Fruit fly (Drosophila melanogaster) whole organism, adult: Measurements from ENCODE around the gene Actn.
A peak's percentile ranks its signal among the peaks of the same experiment; 100 is the strongest.

Source experiments
- CG11617 ChIP-seq: fragments of 200-800 bp; sonication (Bioruptor generic); optimal IDR thresholded peaks from 2 replicates; lab custom pipeline; 2017; ENCODE audit warnings: mild to moderate bottlenecking, missing biosample characterization, missing genetic modification reagents, missing genetic modification characterization
- CG12768 ChIP-seq: fragments of 200-800 bp; sonication (Bioruptor generic); optimal IDR thresholded peaks from 2 replicates; lab custom pipeline; 2017; ENCODE audit warnings: missing biosample characterization, missing genetic modification characterization, mild to moderate bottlenecking, moderate library complexity, missing genetic modification reagents
- CG14711 ChIP-seq: fragments of 200-800 bp; sonication (Bioruptor generic); optimal IDR thresholded peaks from 2 replicates; lab custom pipeline; 2018; ENCODE audit warnings: missing biosample characterization, mild to moderate bottlenecking, missing genetic modification characterization, moderate library complexity
- CG1620 ChIP-seq: fragments of 200-800 bp; sonication (Bioruptor generic); optimal IDR thresholded peaks from 2 replicates; lab custom pipeline; 2016; ENCODE audit warnings: missing biosample characterization, missing genetic modification characterization
- CG33017 ChIP-seq: fragments of 200-800 bp; sonication (Bioruptor generic); optimal IDR thresholded peaks from 2 replicates; lab custom pipeline; 2018; ENCODE audit warnings: missing biosample characterization, mild to moderate bottlenecking, missing genetic modification characterization, moderate library complexity
- CG5204 ChIP-seq: fragments of 200-800 bp; sonication (Bioruptor generic); optimal IDR thresholded peaks from 2 replicates; lab custom pipeline; 2016; ENCODE audit warnings: missing biosample characterization, missing genetic modification characterization
- CG7045 ChIP-seq: fragments of 200-800 bp; sonication (Bioruptor generic); optimal IDR thresholded peaks from 2 replicates; lab custom pipeline; 2017; ENCODE audit warnings: missing biosample characterization, mild to moderate bottlenecking, missing genetic modification characterization
- CG7101 ChIP-seq: fragments of 200-800 bp; sonication (Bioruptor generic); optimal IDR thresholded peaks from 2 replicates; lab custom pipeline; 2018; ENCODE audit warnings: missing biosample characterization, mild to moderate bottlenecking, missing genetic modification characterization, moderate library complexity
- Clk ChIP-seq: fragments of 200-800 bp; sonication (Bioruptor generic); optimal IDR thresholded peaks from 2 replicates; lab custom pipeline; 2017; ENCODE audit warnings: missing biosample characterization, missing genetic modification characterization
- Crg-1 ChIP-seq: fragments of 200-800 bp; sonication (Bioruptor generic); optimal IDR thresholded peaks from 2 replicates; lab custom pipeline; 2016; ENCODE audit warnings: missing biosample characterization, missing genetic modification characterization
- Hr96 ChIP-seq: fragments of 200-800 bp; sonication (Bioruptor generic); optimal IDR thresholded peaks from 2 replicates; lab custom pipeline; 2016; ENCODE audit warnings: missing biosample characterization, missing genetic modification characterization
- Mnt ChIP-seq: fragments of 200-800 bp; sonication (Bioruptor generic); optimal IDR thresholded peaks from 2 replicates; lab custom pipeline; 2016; ENCODE audit warnings: missing biosample characterization, mild to moderate bottlenecking, missing genetic modification characterization
- bab1 ChIP-seq: fragments of 200-800 bp; sonication (Bioruptor generic); optimal IDR thresholded peaks from 3 replicates; lab custom pipeline; 2019; ENCODE audit warnings: missing biosample characterization, mild to moderate bottlenecking, missing genetic modification characterization, moderate library complexity
- cic ChIP-seq: fragments of 200-800 bp; sonication (Bioruptor generic); optimal IDR thresholded peaks from 2 replicates; lab custom pipeline; 2017; ENCODE audit warnings: missing biosample characterization, mild to moderate bottlenecking, missing genetic modification characterization, moderate library complexity
- cnc ChIP-seq, 2 experiments: fragments of >200 bp; optimal IDR thresholded peaks; 2 replicates each; lab custom pipeline; 2017
- kay ChIP-seq: fragments of 200-800 bp; sonication (Bioruptor generic); peaks from one replicate; lab custom pipeline; 2016; ENCODE audit warnings: missing biosample characterization, missing genetic modification characterization, borderline replicate concordance
- ovo ChIP-seq: fragments of 200-800 bp; sonication (Bioruptor generic); optimal IDR thresholded peaks from 2 replicates; lab custom pipeline; 2016; ENCODE audit warnings: missing biosample characterization, missing genetic modification characterization
- pad ChIP-seq: fragments of 200-800 bp; sonication (Bioruptor generic); optimal IDR thresholded peaks from 3 replicates; lab custom pipeline; 2017; ENCODE audit warnings: missing biosample characterization, missing genetic modification characterization, mild to moderate bottlenecking, moderate library complexity, missing genetic modification reagents
- tj ChIP-seq: fragments of 200-800 bp; sonication (Bioruptor generic); optimal IDR thresholded peaks from 3 replicates; lab custom pipeline; 2017; ENCODE audit warnings: missing biosample characterization, mild to moderate bottlenecking, missing genetic modification characterization, moderate library complexity
- toe ChIP-seq: fragments of 200-800 bp; sonication (Bioruptor generic); optimal IDR thresholded peaks from 2 replicates; lab custom pipeline; 2016; ENCODE audit warnings: missing biosample characterization, missing genetic modification characterization

Gene Actn

dm6 chrX:2008953-2009452 is 33.1 kb downstream of the Actn start, which contains the start of gene PIG-K:
TSS of gene PIG-K (minus strand) at chrX:2009364.
- TF ChIP-seq ovo = no peak
- TF ChIP-seq CG7101 (tag; lab: Kevin White, UChicago) = no peak
- TF ChIP-seq toe (GFP tag; lab: Kevin White, UChicago) = no peak
- no peak for TF ChIP-seq CG11617 (GFP tag; lab: Kevin White, UChicago)
- TF ChIP-seq cnc (optimal IDR thresholded peaks at IDR 0.05; lab: Kevin White, UChicago) = no peak

dm6 chrX:2005840-2006239 is 36.3 kb downstream of the Actn start:
- TF ChIP-seq Hr96 (GFP tag; lab: Kevin White, UChicago) (peak; percentile 76), toe (GFP tag; lab: Kevin White, UChicago) (no peak), CG14711 (no peak), CG1620 (GFP tag; lab: Kevin White, UChicago) (peak; percentile 36), pad (peak; percentile 15), Clk (GFP tag; lab: Kevin White, UChicago) (no peak), Mnt (GFP tag; lab: Kevin White, UChicago) (peak; percentile 34), ovo (no peak), CG7045 (no peak), CG33017 (no peak), Crg-1 (no peak), bab1 (GFP tag; lab: Kevin White, UChicago) (peak; percentile 70), kay (GFP tag; lab: Kevin White, UChicago) (no peak), CG12768 (GFP tag; lab: Kevin White, UChicago) (no peak), CG11617 (GFP tag; lab: Kevin White, UChicago) (peak; percentile 30), cic (GFP tag; lab: Kevin White, UChicago) (no peak), CG7101 (tag; lab: Kevin White, UChicago) (peak; percentile 37), tj (no peak), CG5204 (GFP tag; lab: Kevin White, UChicago) (no peak), cnc (optimal IDR thresholded peaks at IDR 0.05; lab: Kevin White, UChicago) (no peak)

- TF ChIP-seq Mnt (GFP tag; lab: Kevin White, UChicago) = no peak
- no peak for TF ChIP-seq pad
- no peak for TF ChIP-seq CG7101 (tag; lab: Kevin White, UChicago)
- TF ChIP-seq Clk (GFP tag; lab: Kevin White, UChicago) = no peak
- no peak for TF ChIP-seq CG33017
- no peak for TF ChIP-seq cic (GFP tag; lab: Kevin White, UChicago)
- TF ChIP-seq CG1620 (GFP tag; lab: Kevin White, UChicago) = no peak
- TF ChIP-seq CG12768 (GFP tag; lab: Kevin White, UChicago) = no peak
- no peak for TF ChIP-seq tj
- no peak for TF ChIP-seq ovo
- TF ChIP-seq kay (GFP tag; lab: Kevin White, UChicago) = no peak
- no peak for TF ChIP-seq toe (GFP tag; lab: Kevin White, UChicago)
- no peak for TF ChIP-seq CG7045
- TF ChIP-seq Hr96 (GFP tag; lab: Kevin White, UChicago) = no peak
- TF ChIP-seq bab1 (GFP tag; lab: Kevin White, UChicago) = no peak
- TF ChIP-seq CG14711 = no peak
- TF ChIP-seq cnc (optimal IDR thresholded peaks at IDR 0.05; lab: Kevin White, UChicago) = no peak
- no peak for TF ChIP-seq CG11617 (GFP tag; lab: Kevin White, UChicago)
- no peak for TF ChIP-seq Crg-1
Measured at dm6 chrX:2004114-2004513, 38.0 kb downstream of the Actn start.

- TF ChIP-seq CG33017 = no peak
- TF ChIP-seq cic (GFP tag; lab: Kevin White, UChicago) = no peak
- TF ChIP-seq CG7045 = no peak
- no peak for TF ChIP-seq Hr96 (GFP tag; lab: Kevin White, UChicago)
- TF ChIP-seq Clk (GFP tag; lab: Kevin White, UChicago) = no peak
- no peak for TF ChIP-seq kay (GFP tag; lab: Kevin White, UChicago)
- TF ChIP-seq pad = no peak
- no peak for TF ChIP-seq CG14711
- no peak for TF ChIP-seq toe (GFP tag; lab: Kevin White, UChicago)
- no peak for TF ChIP-seq Crg-1
- TF ChIP-seq ovo = no peak
- no peak for TF ChIP-seq tj
- TF ChIP-seq CG5204 (GFP tag; lab: Kevin White, UChicago) = no peak
- no peak for TF ChIP-seq CG7101 (tag; lab: Kevin White, UChicago)
- no peak for TF ChIP-seq bab1 (GFP tag; lab: Kevin White, UChicago)
Measured at dm6 chrX:2001057-2001456, 41.1 kb downstream of the Actn start.

dm6 chrX:1995653-1996052 is 46.5 kb downstream of the Actn start:
- no peak for TF ChIP-seq CG1620 (GFP tag; lab: Kevin White, UChicago)
- no peak for TF ChIP-seq kay (GFP tag; lab: Kevin White, UChicago)
- TF ChIP-seq bab1 (GFP tag; lab: Kevin White, UChicago) = no peak
- no peak for TF ChIP-seq CG7045
- TF ChIP-seq pad = no peak
- no peak for TF ChIP-seq CG14711
- no peak for TF ChIP-seq ovo
- TF ChIP-seq CG12768 (GFP tag; lab: Kevin White, UChicago) = no peak

- no peak for TF ChIP-seq toe (GFP tag; lab: Kevin White, UChicago)
- TF ChIP-seq kay (GFP tag; lab: Kevin White, UChicago) = no peak
- no peak for TF ChIP-seq CG7045
- no peak for TF ChIP-seq CG11617 (GFP tag; lab: Kevin White, UChicago)
- no peak for TF ChIP-seq CG5204 (GFP tag; lab: Kevin White, UChicago)
- TF ChIP-seq Hr96 (GFP tag; lab: Kevin White, UChicago) = no peak
- no peak for TF ChIP-seq bab1 (GFP tag; lab: Kevin White, UChicago)
- no peak for TF ChIP-seq Crg-1
- TF ChIP-seq CG14711 = no peak
- TF ChIP-seq cic (GFP tag; lab: Kevin White, UChicago) = no peak
- no peak for TF ChIP-seq pad
- no peak for TF ChIP-seq CG33017
- TF ChIP-seq Mnt (GFP tag; lab: Kevin White, UChicago) = no peak
- TF ChIP-seq cnc (optimal IDR thresholded peaks at IDR 0.05; lab: Kevin White, UChicago) = no peak
- no peak for TF ChIP-seq CG12768 (GFP tag; lab: Kevin White, UChicago)
Measured at dm6 chrX:1994184-1994583, 47.9 kb downstream of the Actn start.
